Fruit fly (Drosophila melanogaster): Measurements from ENCODE around the gene Frl.

- TF ChIP-seq CG3065 (GFP tag; optimal IDR thresholded peaks at IDR 0.05) (no peak), amos (GFP tag; IDR thresholded peaks at IDR 0.05; ENCODE audit: partially characterized antibody) (no peak), CG7556 (GFP tag; optimal IDR thresholded peaks at IDR 0.05) (no peak), Hr78 (GFP tag; optimal IDR thresholded peaks at IDR 0.05) (no peak), crp (GFP tag; optimal IDR thresholded peaks at IDR 0.05) (no peak), CG7786 (GFP tag; optimal IDR thresholded peaks at IDR 0.05) (no peak), sr (GFP tag; IDR thresholded peaks at IDR 0.05) (no peak), CG11695 (GFP tag; IDR thresholded peaks at IDR 0.05) (no peak), CG16779 (GFP tag; IDR thresholded peaks at IDR 0.05) (no peak), slou (GFP tag; optimal IDR thresholded peaks at IDR 0.05) (no peak), CG2129 (GFP tag; IDR thresholded peaks at IDR 0.05; ENCODE audit: partially characterized antibody) (no peak)
These were observed 25.5 kb upstream of the Frl start for dm6 chr3L:14027549-14027948.
